Fruit fly (Drosophila melanogaster) whole organism, embryonic: Measurements from ENCODE around the gene CG9522.
A peak's percentile ranks its signal among the peaks of the same experiment; 100 is the strongest.

Source experiments
- Awh ChIP-seq: fragments of 200-800 bp; sonication (Bioruptor generic); IDR thresholded peaks from 2 replicates; pipeline ENCODE4, ENCODE4 v1.3.6; 2022; ENCODE audit warnings: missing biosample characterization, missing genetic modification characterization
- BtbVII ChIP-seq: fragments of 200-800 bp; sonication (Bioruptor generic); optimal IDR thresholded peaks from 3 replicates; lab custom pipeline; 2017; ENCODE audit warnings: missing biosample characterization, mild to moderate bottlenecking, missing genetic modification characterization
- CG10209 ChIP-seq: fragments of 200-800 bp; sonication (Bioruptor generic); optimal IDR thresholded peaks from 3 replicates; lab custom pipeline; 2017; ENCODE audit warnings: missing biosample characterization, mild to moderate bottlenecking, missing genetic modification characterization, missing genetic modification reagents
- CG1024 ChIP-seq: fragments of 200-800 bp; sonication (Bioruptor generic); IDR thresholded peaks from 2 replicates; pipeline ENCODE4 v1.3.6; 2022; ENCODE audit warnings: missing biosample characterization, missing genetic modification characterization
- CG10462 ChIP-seq: fragments of 200-800 bp; sonication (Bioruptor generic); optimal IDR thresholded peaks from 2 replicates; lab custom pipeline; 2016; ENCODE audit warnings: missing biosample characterization, missing genetic modification characterization
- CG10979 ChIP-seq: fragments of 200-800 bp; sonication (Bioruptor generic); optimal IDR thresholded peaks from 2 replicates; lab custom pipeline; 2018; ENCODE audit warnings: missing biosample characterization, mild to moderate bottlenecking, missing genetic modification characterization, moderate library complexity
- CG11085 ChIP-seq: fragments of 200-800 bp; sonication (Bioruptor generic); IDR thresholded peaks from 2 replicates; pipeline ENCODE4 v1.3.6; 2022; ENCODE audit warnings: missing biosample characterization, missing genetic modification characterization
- CG13775 ChIP-seq: fragments of 200-800 bp; sonication (Bioruptor generic); optimal IDR thresholded peaks from 3 replicates; lab custom pipeline; 2017; ENCODE audit warnings: missing biosample characterization, mild to moderate bottlenecking, missing genetic modification characterization
- CG14710 ChIP-seq: fragments of 200-800 bp; sonication (Bioruptor generic); optimal IDR thresholded peaks from 3 replicates; lab custom pipeline; 2019; ENCODE audit warnings: missing biosample characterization, mild to moderate bottlenecking, missing genetic modification characterization, moderate library complexity
- CG17802 ChIP-seq: fragments of 200-800 bp; sonication (Bioruptor generic); optimal IDR thresholded peaks from 2 replicates; lab custom pipeline; 2018; ENCODE audit warnings: missing biosample characterization, mild to moderate bottlenecking, missing genetic modification characterization, moderate library complexity
- CG18599 ChIP-seq: fragments of 200-800 bp; sonication (Bioruptor generic); optimal IDR thresholded peaks from 3 replicates; lab custom pipeline; 2017; ENCODE audit warnings: missing biosample characterization, missing genetic modification characterization, mild to moderate bottlenecking, moderate library complexity, missing genetic modification reagents
- CG18619 ChIP-seq: fragments of 200-800 bp; sonication (Bioruptor generic); optimal IDR thresholded peaks from 3 replicates; lab custom pipeline; 2017; ENCODE audit warnings: missing biosample characterization, mild to moderate bottlenecking, missing genetic modification characterization
- CG2129 ChIP-seq: fragments of 200-800 bp; sonication (Bioruptor generic); IDR thresholded peaks from 2 replicates; pipeline ENCODE4 v1.3.6; 2022; ENCODE audit warnings: missing biosample characterization, missing genetic modification characterization; ENCODE audit not compliant: partially characterized antibody
- CG32772 ChIP-seq: fragments of 200-800 bp; sonication (Bioruptor generic); IDR thresholded peaks from 2 replicates; pipeline ENCODE4 v1.3.6; 2022; ENCODE audit warnings: missing biosample characterization, missing genetic modification characterization
- CG34376 ChIP-seq: fragments of 200-800 bp; sonication (Bioruptor generic); optimal IDR thresholded peaks from 2 replicates; lab custom pipeline; 2018; ENCODE audit warnings: missing biosample characterization, mild to moderate bottlenecking, missing genetic modification characterization
- CG3995 ChIP-seq: fragments of 200-800 bp; sonication (Bioruptor generic); optimal IDR thresholded peaks from 3 replicates; lab custom pipeline; 2016; ENCODE audit warnings: missing biosample characterization, missing genetic modification characterization
- CG7372 ChIP-seq: fragments of 200-800 bp; sonication (Bioruptor generic); IDR thresholded peaks from 2 replicates; pipeline ENCODE4 v1.3.6; 2022; ENCODE audit warnings: missing biosample characterization, missing genetic modification characterization
- CHES-1-like ChIP-seq: fragments of 200-800 bp; sonication (Bioruptor generic); optimal IDR thresholded peaks from 2 replicates; lab custom pipeline; 2016; ENCODE audit warnings: missing biosample characterization, missing genetic modification characterization
- Chrac-16 ChIP-seq: fragments of 200-800 bp; sonication (Bioruptor generic); optimal IDR thresholded peaks from 3 replicates; lab custom pipeline; 2016; ENCODE audit warnings: missing biosample characterization, missing genetic modification characterization
- CrebB ChIP-seq: fragments of 200-800 bp; sonication (Bioruptor generic); optimal IDR thresholded peaks from 3 replicates; lab custom pipeline; 2018; ENCODE audit warnings: missing biosample characterization, mild to moderate bottlenecking, missing genetic modification characterization
- D19B ChIP-seq: fragments of 200-800 bp; sonication (Bioruptor generic); optimal IDR thresholded peaks from 2 replicates; lab custom pipeline; 2017; ENCODE audit warnings: missing biosample characterization, mild to moderate bottlenecking, missing genetic modification characterization
- E2f1 ChIP-seq: fragments of 200-800 bp; sonication (Bioruptor generic); IDR thresholded peaks from 2 replicates; pipeline ENCODE4 v1.3.6; 2022; ENCODE audit warnings: missing biosample characterization, missing genetic modification characterization
- HLH4C ChIP-seq: fragments of 200-800 bp; sonication (Bioruptor generic); IDR thresholded peaks from 3 replicates; pipeline ENCODE4 v1.3.6; 2022; ENCODE audit warnings: missing biosample characterization, missing genetic modification characterization; ENCODE audit not compliant: partially characterized antibody
- HLH54F ChIP-seq: fragments of 200-800 bp; sonication (Bioruptor generic); optimal IDR thresholded peaks from 3 replicates; lab custom pipeline; 2016; ENCODE audit warnings: missing biosample characterization, missing genetic modification characterization
- Lpt ChIP-seq: fragments of >200 bp; optimal IDR thresholded peaks from 2 replicates; lab custom pipeline; 2018; ENCODE audit warnings: missing biosample characterization, missing genetic modification characterization
- Med ChIP-seq: fragments of 200-800 bp; sonication (Bioruptor generic); peaks from one replicate; lab custom pipeline; 2016; ENCODE audit warnings: missing biosample characterization, missing genetic modification characterization, mild to moderate bottlenecking, inconsistent platforms, moderate library complexity
- NFAT ChIP-seq: fragments of 200-800 bp; sonication (Bioruptor generic); IDR thresholded peaks from 2 replicates; pipeline ENCODE4 v1.3.6; 2022; ENCODE audit warnings: missing biosample characterization, missing genetic modification characterization
- PHDP ChIP-seq: fragments of 200-800 bp; sonication (Bioruptor generic); optimal IDR thresholded peaks from 3 replicates; lab custom pipeline; 2018; ENCODE audit warnings: missing biosample characterization, mild to moderate bottlenecking, missing genetic modification characterization, moderate library complexity
- Ravus ChIP-seq: fragments of 200-800 bp; sonication (Bioruptor generic); IDR thresholded peaks from 2 replicates; pipeline ENCODE4 v1.3.6; 2022; ENCODE audit warnings: missing biosample characterization, missing genetic modification characterization
- TFAM ChIP-seq: fragments of 200-800 bp; sonication (Bioruptor generic); optimal IDR thresholded peaks from 2 replicates; lab custom pipeline; 2017; ENCODE audit warnings: missing biosample characterization, missing genetic modification characterization, inconsistent platforms
- YL-1 ChIP-seq: fragments of 200-800 bp; sonication (Bioruptor generic); optimal IDR thresholded peaks from 3 replicates; lab custom pipeline; 2017; ENCODE audit warnings: missing biosample characterization, mild to moderate bottlenecking, missing genetic modification characterization
- ab ChIP-seq: fragments of 200-800 bp; sonication (Bioruptor generic); optimal IDR thresholded peaks from 2 replicates; lab custom pipeline; 2016; ENCODE audit warnings: missing biosample characterization, missing genetic modification characterization
- bbx ChIP-seq: fragments of 200-800 bp; sonication (Bioruptor generic); IDR thresholded peaks from 2 replicates; pipeline ENCODE4 v1.3.6; 2022; ENCODE audit warnings: missing biosample characterization, missing genetic modification characterization; ENCODE audit not compliant: partially characterized antibody
- bowl ChIP-seq: fragments of 200-800 bp; sonication (Bioruptor generic); IDR thresholded peaks from 2 replicates; pipeline ENCODE4 v1.3.6; 2022; ENCODE audit warnings: missing biosample characterization, missing genetic modification characterization
- cato ChIP-seq: fragments of 200-800 bp; sonication (Bioruptor generic); optimal IDR thresholded peaks from 2 replicates; lab custom pipeline; 2016; ENCODE audit warnings: missing biosample characterization, missing genetic modification characterization, borderline replicate concordance
- eve ChIP-seq, 2 experiments: fragments of >200 bp; optimal IDR thresholded peaks; 2 replicates each; lab custom pipeline; 2017; ENCODE audit warnings: missing biosample characterization in 2 of 2, missing genetic modification characterization in 2 of 2
- gcm2 ChIP-seq: fragments of 200-800 bp; sonication (Bioruptor generic); optimal IDR thresholded peaks from 2 replicates; lab custom pipeline; 2016; ENCODE audit warnings: missing biosample characterization, missing genetic modification characterization
- grn ChIP-seq: fragments of 200-800 bp; sonication (Bioruptor generic); optimal IDR thresholded peaks from 3 replicates; lab custom pipeline; 2017; ENCODE audit warnings: missing biosample characterization, missing genetic modification characterization
- h ChIP-seq: fragments of >200 bp; optimal IDR thresholded peaks from 2 replicates; lab custom pipeline; 2017
- ind ChIP-seq: fragments of 200-800 bp; sonication (Bioruptor generic); optimal IDR thresholded peaks from 3 replicates; lab custom pipeline; 2016; ENCODE audit warnings: missing biosample characterization, missing genetic modification characterization
- knrl ChIP-seq: fragments of 200-800 bp; sonication (Bioruptor generic); IDR thresholded peaks from 3 replicates; pipeline ENCODE4 v1.3.6; 2022; ENCODE audit warnings: missing biosample characterization, missing genetic modification characterization; ENCODE audit not compliant: partially characterized antibody
- mam ChIP-seq: fragments of 200-800 bp; sonication (Bioruptor generic); optimal IDR thresholded peaks from 3 replicates; lab custom pipeline; 2016; ENCODE audit warnings: missing biosample characterization, missing genetic modification characterization
- p53 ChIP-seq: fragments of 200-800 bp; sonication (Bioruptor generic); optimal IDR thresholded peaks from 2 replicates; lab custom pipeline; 2016; ENCODE audit warnings: missing biosample characterization, missing genetic modification characterization
- pho ChIP-seq: fragments of 200-800 bp; sonication (Bioruptor generic); optimal IDR thresholded peaks from 2 replicates; lab custom pipeline; 2016; ENCODE audit warnings: missing biosample characterization, missing genetic modification characterization
- rib ChIP-seq: fragments of 200-800 bp; sonication (Bioruptor generic); IDR thresholded peaks from 2 replicates; pipeline ENCODE4 v1.3.6; 2022; ENCODE audit warnings: missing biosample characterization, missing genetic modification characterization
- sc ChIP-seq, 3 experiments: fragments of >200 bp in 2 of 3; fragments of 200-800 bp in 1 of 3; sonication (Bioruptor generic) in 1 of 3; optimal IDR thresholded peaks; 2 replicates in 2 of 3; 3 replicates in 1 of 3; lab custom pipeline; 2017; ENCODE audit warnings: mild to moderate bottlenecking in 1 of 3, missing biosample characterization in 1 of 3, missing genetic modification characterization in 1 of 3, missing genetic modification reagents in 1 of 3
- stwl ChIP-seq: fragments of 200-800 bp; sonication (Bioruptor generic); optimal IDR thresholded peaks from 3 replicates; lab custom pipeline; 2018; ENCODE audit warnings: missing biosample characterization, mild to moderate bottlenecking, missing genetic modification characterization, moderate library complexity
- usp ChIP-seq: fragments of >200 bp; optimal IDR thresholded peaks from 2 replicates; lab custom pipeline; 2017; ENCODE audit warnings: missing biosample characterization, missing genetic modification characterization
- vvl ChIP-seq: fragments of 200-800 bp; sonication (Bioruptor generic); IDR thresholded peaks from 2 replicates; pipeline ENCODE4 v1.3.6; 2022; ENCODE audit warnings: missing biosample characterization, missing genetic modification characterization
- yki ChIP-seq: fragments of >200 bp; optimal IDR thresholded peaks from 3 replicates; lab custom pipeline; 2018

The CG9522 gene

dm6 chrX:14882536-14883118 is 34.0 kb upstream of the CG9522 start, which contains the start of the genes CG45064 and CG45065 (continued):
- peak; percentile 58 for TF ChIP-seq CG17802 (tag; lab: Kevin White, UChicago)
- no peak for TF ChIP-seq knrl (GFP tag; lab: Robert Waterston, UW)
- peak; percentile 35 for TF ChIP-seq ab (GFP tag; lab: Kevin White, UChicago)
- TF ChIP-seq TFAM (GFP tag; lab: Kevin White, UChicago), result no peak
- peak; percentile 27 for TF ChIP-seq CG3995 (GFP tag; lab: Kevin White, UChicago)
- peak; percentile 66 for TF ChIP-seq BtbVII
- peak; percentile 59 for TF ChIP-seq p53
- peak; percentile 75 for TF ChIP-seq CG1024
- TF ChIP-seq Awh, result peak; percentile 93
- peak; percentile 83 for TF ChIP-seq mam (GFP tag; lab: Kevin White, UChicago)
- peak; percentile 57 for TF ChIP-seq CG13775 (GFP tag; lab: Kevin White, UChicago)
- TF ChIP-seq E2f1, result peak; percentile 77
- no peak for TF ChIP-seq stwl (tag; lab: Kevin White, UChicago)
- no peak for TF ChIP-seq bbx (GFP tag; lab: Robert Waterston, UW)
- TF ChIP-seq Lpt, result no peak
- no peak for TF ChIP-seq CG34376 (GFP tag; lab: Kevin White, UChicago)
- TF ChIP-seq Ravus (GFP tag; lab: Robert Waterston, UW), result no peak; the same call in 1 of the 2 replicates
- TF ChIP-seq usp (GFP tag; lab: Kevin White, UChicago), result no peak
- TF ChIP-seq h (lab: Kevin White, UChicago), result no peak
- TF ChIP-seq CG18619 (GFP tag; lab: Kevin White, UChicago), result peak; percentile 74
- TF ChIP-seq cato (GFP tag; lab: Kevin White, UChicago), result peak; percentile 76
- peak; percentile 79 for TF ChIP-seq CG10209 (GFP tag; lab: Kevin White, UChicago)
- TF ChIP-seq yki (lab: Kevin White, UChicago), result no peak
- TF ChIP-seq YL-1, result peak; percentile 9
- peak; percentile 53 for TF ChIP-seq CrebB
- no peak for TF ChIP-seq rib
- TF ChIP-seq bowl (GFP tag; lab: Robert Waterston, UW), result peak; percentile 51; the same call in 1 of the 2 replicates
- peak; percentile 97 for TF ChIP-seq Med (GFP tag; lab: Kevin White, UChicago)
- no peak for TF ChIP-seq CG2129 (GFP tag; lab: Robert Waterston, UW)
- TF ChIP-seq D19B (GFP tag; lab: Kevin White, UChicago), result peak; percentile 11
- peak; percentile 78 for TF ChIP-seq CG14710 (tag; lab: Kevin White, UChicago)
- TF ChIP-seq HLH54F (GFP tag; lab: Kevin White, UChicago), result peak; percentile 81
- peak; percentile 69 for TF ChIP-seq CG10462 (GFP tag; lab: Kevin White, UChicago)
- peak; percentile 51 for TF ChIP-seq CHES-1-like
- TF ChIP-seq CG11085 (GFP tag; lab: Robert Waterston, UW), result no peak
- TF ChIP-seq HLH4C (GFP tag; lab: Robert Waterston, UW), result no peak
- peak; percentile 94 for TF ChIP-seq vvl (GFP tag; lab: Robert Waterston, UW)
- TF ChIP-seq ind (GFP tag; lab: Kevin White, UChicago), result peak; percentile 81
- TF ChIP-seq grn (GFP tag; lab: Kevin White, UChicago), result peak; percentile 2
- TF ChIP-seq CG7372 (GFP tag; lab: Robert Waterston, UW), result peak; percentile 53; the same call in 1 of the 2 replicates
- no peak for TF ChIP-seq sc (optimal IDR thresholded peaks at IDR 0.05; lab: Kevin White, UChicago)
- TF ChIP-seq sc (GFP tag; optimal IDR thresholded peaks at IDR 0.05; lab: Kevin White, UChicago), result peak; percentile 70
- TF ChIP-seq eve (GFP tag; optimal IDR thresholded peaks at IDR 0.05; lab: Kevin White, UChicago), result peak in 1 of 2 experiments; percentile 95
- peak; percentile 84 for TF ChIP-seq PHDP
- 0 out of 2 replicates have a peak, but pooled peaks have one; percentile 22 for TF ChIP-seq NFAT (GFP tag; lab: Robert Waterston, UW)
- TF ChIP-seq gcm2, result peak; percentile 56
- peak; percentile 87 for TF ChIP-seq CG10979 (tag; lab: Kevin White, UChicago)
- peak; percentile 81 for TF ChIP-seq CG18599 (GFP tag; lab: Kevin White, UChicago)
- peak; percentile 64 for TF ChIP-seq Chrac-16 (GFP tag; lab: Kevin White, UChicago)
- TF ChIP-seq pho (GFP tag; lab: Kevin White, UChicago), result peak; percentile 73
- TF ChIP-seq CG32772, result peak; percentile 83
